Fruit fly (Drosophila melanogaster): ENCODE data around the gene CG14312.
A peak's percentile ranks its signal among the peaks of the same experiment; 100 is the strongest.

DNA sequence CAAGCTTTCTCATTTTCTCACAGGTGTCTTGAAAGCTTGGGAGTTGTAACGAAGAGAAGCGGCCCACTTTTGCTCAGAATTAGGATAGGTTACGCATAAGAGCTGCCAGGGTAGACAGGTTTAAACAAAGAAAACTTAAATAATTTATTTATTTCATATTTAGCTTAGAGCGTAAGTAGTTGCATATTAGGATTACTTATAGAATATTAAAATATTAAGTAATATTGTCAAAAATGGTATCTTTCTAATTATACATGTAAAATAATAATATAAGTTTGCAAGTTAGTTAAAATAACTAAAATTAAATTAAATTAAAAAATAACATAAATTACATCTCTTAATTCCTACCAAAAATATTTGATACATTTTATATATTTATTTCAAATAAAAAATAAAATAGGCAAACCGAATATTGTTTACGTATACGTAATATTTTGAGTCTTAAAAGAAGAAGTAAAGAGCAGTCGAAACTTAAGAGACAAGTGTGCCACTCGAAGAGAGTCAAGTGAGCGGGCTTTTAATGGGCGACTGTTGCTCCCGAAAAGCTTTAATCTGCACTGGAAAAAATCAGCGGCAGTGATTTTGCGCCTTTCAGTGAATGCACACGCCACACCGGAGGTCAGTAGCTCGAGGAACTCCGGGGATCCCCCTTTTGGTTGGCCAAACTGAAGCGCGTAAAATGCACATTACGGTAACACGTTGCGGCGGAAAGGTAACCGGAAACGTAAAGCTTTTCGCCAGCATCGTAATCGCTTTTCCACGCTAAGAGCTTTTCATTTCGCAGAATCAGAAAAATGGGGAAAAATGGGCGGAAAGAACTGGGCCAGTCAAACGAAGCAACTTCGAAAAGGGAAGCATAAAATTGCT lies 31.7 kb upstream of the CG14312 start:
- TF ChIP-seq CG11723 (GFP tag; optimal IDR thresholded peaks at IDR 0.05) (no peak), CG3281 (GFP tag; optimal IDR thresholded peaks at IDR 0.05) (no peak), CG9876 (GFP tag; optimal IDR thresholded peaks at IDR 0.05) (no peak), seq (GFP tag; IDR thresholded peaks at IDR 0.05) (peak; percentile 22; the same call in 1 of the 2 replicates), klu (GFP tag; IDR thresholded peaks at IDR 0.05) (no peak), CG2120 (GFP tag; optimal IDR thresholded peaks at IDR 0.05) (peak; percentile 55), cad (GFP tag; optimal IDR thresholded peaks at IDR 0.05) (no peak), CG4820 (GFP tag; optimal IDR thresholded peaks at IDR 0.05) (no peak), Dll (GFP tag; IDR thresholded peaks at IDR 0.05; ENCODE audit: partially characterized antibody) (no peak), CG16779 (GFP tag; IDR thresholded peaks at IDR 0.05) (no peak), run (tag; optimal IDR thresholded peaks at IDR 0.05) (no peak), psq (GFP tag; optimal IDR thresholded peaks at IDR 0.05) (no peak), kay (GFP tag; optimal IDR thresholded peaks at IDR 0.05) (no peak)
